Fruit fly (Drosophila melanogaster) Kc167 (cell line): Measurements from ENCODE around the gene Tbc1d22.

Experiments used
- Myc ChIP-seq: fragments of >200 bp; optimal IDR thresholded peaks from 2 replicates; lab custom pipeline; 2017; ENCODE audit warnings: missing external identifiers
- Sin3A ChIP-seq: fragments of >200 bp; optimal IDR thresholded peaks from 2 replicates; lab custom pipeline; 2018; ENCODE audit warnings: missing external identifiers
- h ChIP-seq: fragments of >200 bp; optimal IDR thresholded peaks from 3 replicates; lab custom pipeline; 2018; ENCODE audit warnings: missing external identifiers
- insv ChIP-seq: fragments of >200 bp; optimal IDR thresholded peaks from 3 replicates; lab custom pipeline; 2018; ENCODE audit warnings: missing external identifiers
- psq ChIP-seq: fragments of >200 bp; optimal IDR thresholded peaks from 2 replicates; lab custom pipeline; 2017; ENCODE audit warnings: missing external identifiers
- ttk ChIP-seq: sonication (Bioruptor generic); optimal IDR thresholded peaks from 2 replicates; lab custom pipeline; 2017; ENCODE audit warnings: missing external identifiers

The Tbc1d22 gene

dm6 chr3R:21090230-21091021 is 11.6 kb upstream of the Tbc1d22 start:
- TF ChIP-seq insv (lab: Kevin White, UChicago) (no peak), Myc (no peak), ttk (no peak), h (lab: Kevin White, UChicago) (no peak), psq (no peak), Sin3A (lab: Kevin White, UChicago) (no peak)

DNA sequence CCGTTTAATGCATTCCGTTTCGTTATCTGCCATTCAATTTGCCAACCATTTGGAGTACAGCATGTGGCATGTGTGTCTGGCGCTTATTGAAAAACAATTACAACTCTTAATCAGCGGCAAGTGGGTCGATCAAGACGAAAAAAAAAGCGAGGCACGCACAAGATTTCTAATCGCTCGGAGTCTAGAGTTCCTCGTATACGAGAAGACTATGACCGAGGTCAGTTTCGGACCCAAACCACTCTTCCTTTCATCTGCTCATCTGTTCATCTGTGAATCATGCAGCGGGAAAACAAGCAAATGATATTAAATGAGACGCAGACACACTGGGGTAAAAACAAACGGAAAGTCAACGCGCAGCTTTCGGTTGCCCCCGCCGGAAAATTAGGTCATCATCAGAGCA is 10.5 kb upstream of the Tbc1d22 start:
- TF ChIP-seq insv (lab: Kevin White, UChicago): no peak
- no peak for TF ChIP-seq h (lab: Kevin White, UChicago)
- no peak for TF ChIP-seq ttk

DNA sequence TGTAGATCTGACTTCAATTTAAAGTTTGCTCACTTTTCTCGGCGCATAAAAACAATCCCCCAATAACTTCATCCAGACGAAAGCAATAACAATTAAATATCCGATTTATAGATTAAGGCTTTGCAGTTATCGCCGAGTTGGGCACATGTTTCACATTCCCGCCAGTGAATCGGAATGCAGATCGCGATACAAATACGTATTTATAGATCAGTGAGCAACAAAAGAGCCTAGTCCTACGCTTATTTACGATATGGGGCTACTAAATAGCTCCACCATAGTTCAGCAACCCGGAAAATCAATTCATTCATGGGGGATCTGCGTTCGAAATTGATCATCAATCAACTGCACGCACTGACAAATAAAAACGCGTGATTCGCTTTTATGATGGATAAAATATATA is 10.0 kb upstream of the Tbc1d22 start:
- TF ChIP-seq Sin3A (lab: Kevin White, UChicago): no peak
- TF ChIP-seq ttk: no peak
- no peak for TF ChIP-seq insv (lab: Kevin White, UChicago)

DNA sequence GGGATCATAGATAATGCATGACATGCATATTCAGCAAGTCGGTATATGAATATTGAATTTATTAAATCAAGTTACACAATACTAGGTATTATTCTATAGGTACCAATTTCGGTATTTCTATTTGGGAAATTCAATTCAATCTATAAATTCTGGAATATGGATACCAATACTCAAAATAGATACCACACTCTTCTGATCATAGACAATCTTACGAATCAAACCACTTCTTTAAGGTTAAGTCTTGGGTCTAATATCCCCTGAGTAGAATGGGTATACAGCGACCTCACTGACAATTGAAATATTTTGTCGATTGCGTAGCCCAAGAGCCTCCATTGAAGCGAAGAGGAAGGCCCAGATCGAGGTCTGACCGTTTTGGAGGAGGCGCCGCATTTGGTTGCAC is 9.2 kb upstream of the Tbc1d22 start:
- TF ChIP-seq psq (no peak), Myc (no peak), h (lab: Kevin White, UChicago) (no peak), ttk (no peak), insv (lab: Kevin White, UChicago) (no peak), Sin3A (lab: Kevin White, UChicago) (no peak)

DNA sequence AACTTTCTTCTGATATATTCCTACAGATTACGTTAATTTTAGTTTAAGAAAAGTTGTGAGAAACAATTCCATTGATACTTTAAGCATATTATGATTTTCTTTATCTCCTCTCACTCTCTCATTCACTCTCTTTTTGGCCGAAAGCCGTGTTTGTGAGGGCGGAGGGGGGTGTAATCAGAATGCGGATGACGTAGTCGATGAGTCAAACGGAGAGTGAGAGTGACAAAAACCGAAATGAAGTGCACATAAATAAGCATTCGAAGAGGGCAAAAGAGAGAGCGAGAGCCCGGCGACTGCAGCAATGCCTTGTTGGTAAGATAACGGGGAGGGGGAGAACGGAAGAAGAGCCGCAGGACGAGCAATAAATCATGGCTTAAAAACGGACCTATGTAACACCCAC is 7.7 kb upstream of the Tbc1d22 start:
- TF ChIP-seq insv (lab: Kevin White, UChicago): no peak
- TF ChIP-seq h (lab: Kevin White, UChicago): no peak
- TF ChIP-seq psq: no peak
- no peak for TF ChIP-seq Myc
- no peak for TF ChIP-seq Sin3A (lab: Kevin White, UChicago)
- TF ChIP-seq ttk: no peak

dm6 chr3R:21096532-21097143 is 5.4 kb upstream of the Tbc1d22 start:
- TF ChIP-seq Myc: no peak
- TF ChIP-seq ttk: no peak
- TF ChIP-seq h (lab: Kevin White, UChicago): no peak
- TF ChIP-seq insv (lab: Kevin White, UChicago): no peak
- TF ChIP-seq Sin3A (lab: Kevin White, UChicago): no peak
- no peak for TF ChIP-seq psq

- TF ChIP-seq ttk (no peak), h (lab: Kevin White, UChicago) (no peak), Sin3A (lab: Kevin White, UChicago) (no peak), psq (no peak), insv (lab: Kevin White, UChicago) (no peak), Myc (no peak)
Measured at dm6 chr3R:21097160-21097559, 4.8 kb upstream of the Tbc1d22 start.

- TF ChIP-seq Sin3A (lab: Kevin White, UChicago) (no peak), psq (no peak), insv (lab: Kevin White, UChicago) (no peak), ttk (no peak), h (lab: Kevin White, UChicago) (no peak), Myc (no peak)
Measured at dm6 chr3R:21097631-21098117, 4.3 kb upstream of the Tbc1d22 start, which contains the start of gene RhoGAP93B. TSS of gene RhoGAP93B (minus strand) at chr3R:21097827.

- TF ChIP-seq insv (lab: Kevin White, UChicago) (no peak), ttk (no peak), h (lab: Kevin White, UChicago) (no peak), psq (no peak), Myc (no peak), Sin3A (lab: Kevin White, UChicago) (no peak)
Measured at dm6 chr3R:21102477-21102876, 478 bp downstream of the Tbc1d22 start.

- TF ChIP-seq Myc (no peak), psq (peak; percentile 74), Sin3A (lab: Kevin White, UChicago) (no peak)
Measured at dm6 chr3R:21107907-21108591, 6.0 kb downstream of the Tbc1d22 start, which contains the start of the genes Sec15 and rtet. TSS of gene Sec15 (minus strand) at chr3R:21107972. TSS of gene rtet (plus strand) at chr3R:21108446.

DNA sequence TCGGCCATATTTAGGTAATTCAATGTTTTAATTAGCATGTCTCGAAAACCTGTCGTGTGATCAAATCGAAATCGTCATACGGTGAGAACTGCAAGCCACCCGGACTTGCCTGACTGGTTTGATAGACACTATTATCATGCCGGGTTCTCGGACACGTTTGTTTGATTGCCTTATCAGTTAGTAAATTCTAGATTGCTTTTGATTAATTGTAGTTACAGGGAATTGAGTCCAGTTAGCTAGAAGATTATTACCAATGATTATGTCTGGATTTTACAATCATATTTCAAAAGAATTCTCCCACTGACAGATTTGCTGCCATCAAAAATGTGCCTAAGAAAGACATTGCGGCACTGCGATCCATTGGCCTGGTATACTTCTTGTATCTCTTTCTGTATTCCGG is 7.7 kb downstream of the Tbc1d22 start:
- TF ChIP-seq h (lab: Kevin White, UChicago) (no peak), psq (no peak), Myc (no peak), Sin3A (lab: Kevin White, UChicago) (no peak), ttk (no peak), insv (lab: Kevin White, UChicago) (no peak)

DNA sequence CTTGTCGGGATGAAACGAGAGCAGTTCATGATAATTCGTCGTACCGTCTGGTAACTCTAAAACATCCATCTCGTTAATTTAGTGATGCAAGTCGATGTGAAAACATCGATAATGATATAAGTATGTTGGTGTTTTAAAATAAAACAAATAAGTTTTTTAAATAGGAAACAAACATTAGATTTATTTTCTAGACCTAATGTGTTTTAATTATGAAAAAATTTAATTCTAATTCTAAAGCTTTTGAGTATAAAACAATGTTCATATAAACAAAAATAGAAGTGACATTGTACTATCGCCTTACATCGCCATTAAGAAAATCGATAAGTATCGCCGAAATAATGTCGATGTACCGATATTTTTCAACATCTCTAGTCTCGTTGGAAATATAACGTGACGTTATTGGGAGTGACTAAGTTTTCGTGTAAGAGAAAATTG is 9.1 kb downstream of the Tbc1d22 start, which contains the start of gene Rab11:
Rab11 (plus strand) TSS at position 363 of the 435 bp plus-strand sequence.
- TF ChIP-seq ttk: no peak
- no peak for TF ChIP-seq Myc
- TF ChIP-seq psq: no peak
- TF ChIP-seq insv (lab: Kevin White, UChicago): no peak
- TF ChIP-seq Sin3A (lab: Kevin White, UChicago): no peak
- no peak for TF ChIP-seq h (lab: Kevin White, UChicago)
